Worm (Caenorhabditis elegans) whole organism, L1 larva: Measurements from ENCODE around the gene F36H12.9.
A peak's percentile ranks its signal among the peaks of the same experiment; 100 is the strongest.
"Not testable (repeated sequence)": the region's sequence is repeated elsewhere in the genome, so short reads cannot be mapped to it uniquely, and the experiment has no call there.

Source experiments
- C04F5.9 ChIP-seq: sonication (generic microtip); optimal IDR thresholded peaks from 2 replicates; lab custom pipeline; 2016; ENCODE audit warnings: missing genetic modification characterization, missing compliant biosample characterization
- F16B12.6 ChIP-seq: fragments of 150-350 bp; optimal IDR thresholded peaks from 2 replicates; lab custom pipeline; 2014; ENCODE audit warnings: missing biosample characterization, missing genetic modification characterization
- Y116A8C.19 ChIP-seq: sonication (generic microtip); optimal IDR thresholded peaks from 2 replicates; lab custom pipeline; 2016; ENCODE audit warnings: missing compliant biosample characterization, missing genetic modification characterization, borderline replicate concordance
- alr-1 ChIP-seq: fragments of 200-800 bp; sonication (Bioruptor generic); optimal IDR thresholded peaks from 2 replicates; lab custom pipeline; 2018; ENCODE audit warnings: borderline replicate concordance, mild to moderate bottlenecking, missing genetic modification characterization, missing compliant biosample characterization
- ama-1 ChIP-seq: fragments of 150-350 bp; optimal IDR thresholded peaks from 2 replicates; lab custom pipeline; 2014
- blmp-1 ChIP-seq: fragments of 150-350 bp; optimal IDR thresholded peaks from 2 replicates; lab custom pipeline; 2014; ENCODE audit warnings: missing biosample characterization, missing genetic modification characterization
- ceh-8 ChIP-seq: fragments of 200-800 bp; sonication (Bioruptor generic); optimal IDR thresholded peaks from 2 replicates; lab custom pipeline; 2018; ENCODE audit warnings: mild to moderate bottlenecking, missing genetic modification characterization, moderate library complexity, missing compliant biosample characterization
- ces-1 ChIP-seq: fragments of 150-350 bp; optimal IDR thresholded peaks from 2 replicates; lab custom pipeline; 2014; ENCODE audit warnings: missing biosample characterization, missing genetic modification reagents, missing genetic modification characterization
- dpl-1 ChIP-seq, 3 experiments: fragments of 150-350 bp in 2 of 3; sonication (generic microtip) in 1 of 3; optimal IDR thresholded peaks; 2 replicates each; lab custom pipeline; 2014 to 2017; ENCODE audit warnings: missing biosample characterization in 3 of 3, missing genetic modification characterization in 3 of 3, missing genetic modification reagents in 3 of 3
- efl-1 ChIP-seq, 4 experiments: fragments of 150-350 bp; optimal IDR thresholded peaks in 3 of 4; peaks in 1 of 4; 1 replicate in 1 of 4; 2 replicates in 3 of 4; lab custom pipeline; 2014; ENCODE audit warnings: missing biosample characterization in 2 of 4, missing genetic modification characterization in 2 of 4, missing genetic modification reagents in 2 of 4
- elt-2 ChIP-seq: sonication (generic microtip); optimal IDR thresholded peaks from 2 replicates; lab custom pipeline; 2016; ENCODE audit warnings: missing genetic modification characterization, mild to moderate bottlenecking, inconsistent platforms, missing compliant biosample characterization, missing genetic modification reagents
- fkh-8 ChIP-seq: sonication (generic microtip); optimal IDR thresholded peaks from 2 replicates; lab custom pipeline; 2016; ENCODE audit warnings: mild to moderate bottlenecking, missing genetic modification characterization, missing compliant biosample characterization
- fos-1 ChIP-seq: fragments of 150-350 bp; optimal IDR thresholded peaks from 2 replicates; lab custom pipeline; 2014; ENCODE audit warnings: missing biosample characterization, missing genetic modification characterization
- grh-1 ChIP-seq: fragments of 200-800 bp; sonication (Bioruptor generic); IDR thresholded peaks from 2 replicates; pipeline ENCODE4 v1.3.6; 2022; ENCODE audit warnings: missing genetic modification reagents, missing genetic modification characterization, missing compliant biosample characterization
- hpl-2 ChIP-seq: fragments of 150-350 bp; optimal IDR thresholded peaks from 2 replicates; lab custom pipeline; 2014; ENCODE audit warnings: missing biosample characterization, missing genetic modification reagents, missing genetic modification characterization
- isw-1 ChIP-seq: fragments of 200-800 bp; sonication (Bioruptor generic); IDR thresholded peaks from 2 replicates; pipeline ENCODE4 v1.3.6; 2022; ENCODE audit warnings: missing genetic modification characterization, missing compliant biosample characterization
- lin-14 ChIP-seq: fragments of 200-800 bp; sonication (Bioruptor generic); optimal IDR thresholded peaks from 2 replicates; lab custom pipeline; 2018; ENCODE audit warnings: mild to moderate bottlenecking, missing genetic modification characterization, moderate library complexity, missing compliant biosample characterization
- mab-9 ChIP-seq: fragments of 200-800 bp; sonication (Bioruptor generic); IDR thresholded peaks from 2 replicates; pipeline ENCODE4 v1.3.6; 2022; ENCODE audit warnings: missing genetic modification reagents, missing genetic modification characterization, missing compliant biosample characterization
- nhr-11 ChIP-seq: fragments of 150-350 bp; optimal IDR thresholded peaks from 2 replicates; lab custom pipeline; 2014; ENCODE audit warnings: missing biosample characterization, missing genetic modification characterization
- nhr-19 ChIP-seq: fragments of 200-800 bp; sonication (Bioruptor generic); conservative IDR thresholded peaks from 2 replicates; pipeline ENCODE4 v1.3.6; 2022; ENCODE audit warnings: missing genetic modification characterization, missing compliant biosample characterization
- nhr-237 ChIP-seq: fragments of 150-350 bp; optimal IDR thresholded peaks from 2 replicates; lab custom pipeline; 2014; ENCODE audit warnings: missing biosample characterization, missing genetic modification characterization
- nhr-47 ChIP-seq: sonication (generic microtip); optimal IDR thresholded peaks from 2 replicates; lab custom pipeline; 2016; ENCODE audit warnings: mild to moderate bottlenecking, missing genetic modification characterization, moderate library complexity, missing compliant biosample characterization
- nhr-71 ChIP-seq: sonication (generic microtip); optimal IDR thresholded peaks from 2 replicates; lab custom pipeline; 2016; ENCODE audit warnings: mild to moderate bottlenecking, missing genetic modification characterization, moderate library complexity, missing compliant biosample characterization
- nhr-76 ChIP-seq: sonication (generic microtip); optimal IDR thresholded peaks from 2 replicates; lab custom pipeline; 2017; ENCODE audit warnings: missing biosample characterization, missing genetic modification characterization
- pqm-1 ChIP-seq: sonication (generic microtip); optimal IDR thresholded peaks from 3 replicates; lab custom pipeline; 2017; ENCODE audit warnings: missing biosample characterization, missing genetic modification characterization
- snpc-4 ChIP-seq: fragments of 150-350 bp; optimal IDR thresholded peaks from 2 replicates; lab custom pipeline; 2014; ENCODE audit warnings: missing biosample characterization, missing genetic modification characterization
- sox-4 ChIP-seq: sonication (generic microtip); optimal IDR thresholded peaks from 2 replicates; lab custom pipeline; 2016; ENCODE audit warnings: missing genetic modification characterization, missing compliant biosample characterization
- sup-37 ChIP-seq: fragments of 200-800 bp; sonication (Bioruptor generic); optimal IDR thresholded peaks from 2 replicates; lab custom pipeline; 2018; ENCODE audit warnings: mild to moderate bottlenecking, missing genetic modification characterization, missing compliant biosample characterization
- unc-130 ChIP-seq: fragments of 150-350 bp; optimal IDR thresholded peaks from 2 replicates; lab custom pipeline; 2017; ENCODE audit warnings: missing biosample characterization, missing genetic modification characterization, inconsistent platforms
- vab-15 ChIP-seq: sonication (generic microtip); optimal IDR thresholded peaks from 2 replicates; lab custom pipeline; 2017; ENCODE audit warnings: missing genotype, mild to moderate bottlenecking, missing genetic modification characterization, missing compliant biosample characterization
- xbp-1 ChIP-seq: sonication (generic microtip); optimal IDR thresholded peaks from 2 replicates; lab custom pipeline; 2016; ENCODE audit warnings: missing genetic modification characterization, missing compliant biosample characterization

The F36H12.9 gene

DNA sequence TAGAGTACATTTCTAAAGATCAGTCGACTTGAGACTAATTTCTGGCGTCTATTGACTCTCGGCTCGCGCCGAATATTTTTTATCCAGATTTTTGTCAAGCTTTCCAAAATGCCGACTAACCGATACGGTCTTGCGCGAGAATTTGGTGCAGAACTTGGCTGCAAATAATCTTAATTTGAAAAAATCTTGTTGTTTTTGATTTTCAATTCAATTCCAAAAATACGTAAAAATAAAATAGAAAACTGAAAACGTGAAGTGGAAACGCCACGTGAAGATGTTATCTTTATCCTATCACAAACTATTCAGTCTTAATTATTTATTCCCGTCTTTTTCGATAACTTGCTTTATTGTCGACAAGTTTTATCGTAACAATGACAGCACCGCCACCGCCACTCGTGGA is 1.6 kb downstream of the F36H12.9 start, which contains the start of gene ttbk-2.1:
TSS of gene ttbk-2.1 (plus strand) at position 301 of the 400 bp plus-strand sequence.
- not testable (repeated sequence) for TF ChIP-seq Y116A8C.19, nhr-76, fkh-8 (tag; lab: Kevin White, UChicago)

DNA sequence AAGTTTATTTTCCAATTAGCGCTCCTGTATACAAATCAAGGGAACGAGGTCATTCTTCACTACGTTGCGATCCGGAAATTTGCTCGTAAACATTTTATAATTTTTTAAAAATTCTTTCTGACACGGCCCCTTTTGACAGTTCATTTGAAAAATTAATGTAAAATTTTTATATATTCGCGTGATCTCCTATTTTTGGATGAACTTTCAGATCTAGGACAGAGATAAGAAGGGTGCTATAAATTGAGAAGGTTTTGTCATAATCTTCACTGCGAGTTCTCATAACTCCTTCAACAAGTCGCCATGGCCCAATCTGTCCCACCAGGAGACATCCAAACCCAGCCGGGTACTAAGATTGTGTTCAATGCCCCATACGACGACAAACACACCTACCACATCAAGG is 3.5 kb downstream of the F36H12.9 start, which contains the start of gene msp-19:
TSS of gene msp-19 (plus strand) at position 301 of the 400 bp plus-strand sequence.
- TF ChIP-seq ama-1 (lab: Kevin White, UChicago); nhr-11 (tag; lab: Kevin White, UChicago); nhr-237 (tag; lab: Kevin White, UChicago): not testable (repeated sequence)

DNA sequence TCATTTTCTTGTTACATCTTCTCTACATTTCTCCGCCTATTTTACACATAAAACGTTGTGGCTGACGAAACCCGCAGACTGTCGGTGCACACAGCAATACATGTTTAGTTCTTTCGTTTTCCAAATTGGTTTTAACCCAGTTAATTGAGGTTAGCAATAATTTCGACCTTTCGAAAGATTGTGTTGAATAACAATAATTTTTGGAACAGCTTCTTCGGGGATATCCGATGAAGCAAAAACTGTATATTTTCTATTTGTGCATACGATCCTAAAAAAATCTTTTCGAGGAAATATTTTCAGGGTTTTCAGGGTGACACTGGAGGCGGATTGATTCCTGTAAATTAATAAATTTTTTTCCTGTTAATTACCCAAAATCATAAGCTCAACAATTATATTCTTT is 5.0 kb downstream of the F36H12.9 start:
- TF ChIP-seq nhr-19 (GFP tag; lab: Robert Waterston, UW): peak; percentile 52

ce11 chrIV:5264700-5265210 is 7.9 kb downstream of the F36H12.9 start:
- peak; percentile 1 for TF ChIP-seq elt-2 (tag; lab: Kevin White, UChicago)
- TF ChIP-seq nhr-47 (tag; lab: Kevin White, UChicago): peak; percentile 25
- TF ChIP-seq snpc-4 (tag; lab: Kevin White, UChicago): peak; percentile 85
- peak; percentile 70 for TF ChIP-seq nhr-19 (GFP tag; lab: Robert Waterston, UW)

DNA sequence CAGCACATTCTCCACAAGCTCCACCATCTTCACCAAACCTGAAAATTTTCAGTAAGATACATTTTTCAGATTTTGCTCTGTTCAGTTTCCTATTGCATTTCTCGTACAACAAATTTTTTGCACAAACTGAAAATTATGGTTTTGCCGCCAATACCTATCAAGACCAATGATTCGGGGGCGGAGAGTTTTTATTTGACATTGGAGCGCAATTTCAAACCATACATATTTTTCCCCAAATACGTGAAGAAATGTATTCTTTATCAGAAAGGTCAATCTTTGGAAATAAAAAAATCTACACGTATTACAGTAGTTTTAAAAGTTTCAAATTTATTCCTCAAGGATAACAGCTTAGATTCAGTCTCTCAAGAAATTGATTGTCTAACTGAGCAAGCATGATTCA is 9.6 kb downstream of the F36H12.9 start, which contains the start of gene F36H12.5:
TSS of gene F36H12.5 (plus strand) at position 301 of the 400 bp plus-strand sequence.
- no peak for TF ChIP-seq nhr-71 (tag; lab: Kevin White, UChicago)
- TF ChIP-seq F16B12.6 (tag; lab: Kevin White, UChicago): no peak
- TF ChIP-seq pqm-1: no peak
- no peak for TF ChIP-seq xbp-1 (tag; lab: Kevin White, UChicago)
- no peak for TF ChIP-seq hpl-2 (GFP tag; lab: Kevin White, UChicago)
- TF ChIP-seq C04F5.9: no peak
- TF ChIP-seq isw-1 (GFP tag; lab: Robert Waterston, UW): no peak
- no peak for TF ChIP-seq grh-1 (GFP tag; lab: Robert Waterston, UW)
- TF ChIP-seq elt-2 (tag; lab: Kevin White, UChicago): no peak
- TF ChIP-seq fos-1 (tag; lab: Kevin White, UChicago): no peak
- TF ChIP-seq sox-4 (tag; lab: Kevin White, UChicago): no peak

- TF ChIP-seq efl-1 (optimal IDR thresholded peaks at IDR 0.05; lab: Kevin White, UChicago): no peak
- TF ChIP-seq efl-1 (GFP tag; optimal IDR thresholded peaks at IDR 0.05 in 1 of 2; lab: Kevin White, UChicago): peak in 1 of 2 experiments; percentile 74
- no peak for TF ChIP-seq ceh-8 (GFP tag; lab: Kevin White, UChicago)
Observed at ce11 chrIV:5268803-5269202, 12.0 kb downstream of the F36H12.9 start, which contains the start of gene F36H12.4. Gene F36H12.4, plus strand, starts transcription at chrIV:5269103.

DNA sequence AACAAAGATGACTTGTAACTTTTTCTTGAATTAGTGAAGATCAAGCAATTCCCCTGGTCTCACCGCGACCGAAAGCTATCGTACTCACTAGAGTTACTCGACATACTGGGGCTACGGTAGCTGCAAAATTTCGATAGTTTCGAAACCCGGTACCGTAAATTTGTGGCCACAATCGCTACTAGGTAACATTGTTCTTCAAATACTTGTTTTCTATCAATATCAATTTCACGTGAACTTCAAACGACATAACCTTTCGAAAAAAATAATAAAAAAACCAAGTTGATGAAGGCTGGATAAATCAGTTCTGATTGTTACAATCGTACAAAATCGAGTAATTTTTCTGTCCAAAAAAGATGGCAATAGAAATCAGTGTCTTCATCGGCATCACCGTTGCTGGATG is 15.7 kb downstream of the F36H12.9 start, which contains the start of gene F36H12.3:
TSS of gene F36H12.3 (plus strand) at position 301 of the 400 bp plus-strand sequence.
- TF ChIP-seq F16B12.6 (tag; lab: Kevin White, UChicago) (no peak), pqm-1 (no peak), vab-15 (tag; lab: Kevin White, UChicago) (no peak), mab-9 (GFP tag; lab: Robert Waterston, UW) (no peak), lin-14 (GFP tag; lab: Kevin White, UChicago) (no peak), alr-1 (tag; lab: Kevin White, UChicago) (no peak), blmp-1 (tag; lab: Kevin White, UChicago) (no peak), nhr-19 (GFP tag; lab: Robert Waterston, UW) (no peak), unc-130 (tag; lab: Kevin White, UChicago) (no peak), sup-37 (GFP tag; lab: Kevin White, UChicago) (no peak), dpl-1 (GFP tag; optimal IDR thresholded peaks at IDR 0.05; lab: Kevin White, UChicago) (no peak), ces-1 (GFP tag; lab: Kevin White, UChicago) (no peak)
